Fruit fly (Drosophila melanogaster) whole organism, wandering third instar larva: ENCODE measurements around the gene Fuca.

Experiments used
- Hr78 ChIP-seq: fragments of >200 bp; optimal IDR thresholded peaks from 2 replicates; lab custom pipeline; 2017; ENCODE audit warnings: missing biosample characterization, missing genetic modification characterization
- brk ChIP-seq: fragments of 200-800 bp; sonication (Bioruptor generic); optimal IDR thresholded peaks from 2 replicates; lab custom pipeline; 2016; ENCODE audit warnings: missing biosample characterization, mild to moderate bottlenecking, missing genetic modification characterization
- lola ChIP-seq: fragments of >200 bp; optimal IDR thresholded peaks from 2 replicates; lab custom pipeline; 2017; ENCODE audit warnings: missing biosample characterization, missing genetic modification characterization

dm6 chr3L:11552996-11553671 lies 30.6 kb upstream of the Fuca start:
- peak; percentile 79 for TF ChIP-seq brk
- TF ChIP-seq lola (GFP tag; lab: Kevin White, UChicago) = no peak
- TF ChIP-seq Hr78 (GFP tag; lab: Kevin White, UChicago) = no peak
